Worm (Caenorhabditis elegans): ENCODE data around the gene ZK1236.5.

Gene ZK1236.5

DNA sequence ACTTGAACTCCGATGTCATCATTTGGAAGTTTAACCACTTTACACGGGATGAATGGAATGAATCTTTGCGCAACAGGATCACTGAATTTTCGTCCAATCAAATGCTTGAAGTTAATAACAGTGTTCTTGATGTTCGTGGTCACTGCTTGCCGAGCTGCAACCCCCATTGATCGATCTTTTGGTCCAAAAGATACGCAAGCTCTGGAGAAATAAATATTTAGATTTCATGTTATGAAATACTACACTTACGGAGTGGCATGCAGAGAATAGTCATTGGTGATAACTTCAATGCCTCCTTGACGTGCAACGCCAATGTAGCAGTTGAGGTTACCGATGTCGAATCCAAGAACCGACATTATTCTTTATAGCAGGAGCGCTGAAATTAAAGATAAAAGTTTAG, 14.5 kb upstream of the ZK1236.5 start, which contains the start of gene hsp-110 (continued):
- TF ChIP-seq F39B2.1 (GFP tag; IDR thresholded peaks at IDR 0.05) (no peak), Y95B8A.8 (GFP tag; IDR thresholded peaks at IDR 0.05) (no peak), hlh-12 (tag; optimal IDR thresholded peaks at IDR 0.05) (no peak), fkh-3 (tag; optimal IDR thresholded peaks at IDR 0.05) (no peak), pha-4 (tag; optimal IDR thresholded peaks at IDR 0.05) (no peak)

DNA sequence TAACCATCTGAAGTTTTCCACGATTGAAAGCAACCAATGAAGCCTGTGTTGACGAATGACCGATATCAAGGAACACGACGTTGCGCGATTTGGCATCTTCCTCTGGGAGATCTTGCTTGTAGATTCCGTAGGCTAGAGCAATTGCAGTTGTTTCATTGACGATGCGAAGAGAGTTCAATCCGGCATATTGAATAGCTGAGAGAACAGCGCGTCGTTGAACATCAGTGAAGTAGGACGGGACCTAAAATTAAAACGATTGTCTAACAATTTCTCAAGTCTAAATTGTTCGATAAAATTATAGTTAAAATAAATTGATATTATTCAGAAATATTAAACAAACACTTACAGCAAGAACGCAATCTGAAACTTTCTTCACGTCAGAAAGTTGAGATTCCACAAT, 14.0 kb upstream of the ZK1236.5 start:
- TF ChIP-seq nfyb-1 (GFP tag; IDR thresholded peaks at IDR 0.05) = 0 out of 2 replicates have a peak, but pooled peaks have one; percentile 22
- TF ChIP-seq attf-5 (GFP tag; optimal IDR thresholded peaks at IDR 0.05) = no peak
- TF ChIP-seq lsy-27 (tag; optimal IDR thresholded peaks at IDR 0.05; ENCODE audit: borderline replicate concordance, insufficient read depth) = no peak
- TF ChIP-seq D2030.7 (GFP tag; IDR thresholded peaks at IDR 0.05) = no peak
- TF ChIP-seq cebp-2 (GFP tag; IDR thresholded peaks at IDR 0.05) = peak; percentile 76; the same call in 1 of the 2 replicates
- no peak for TF ChIP-seq tbx-9 (tag; optimal IDR thresholded peaks at IDR 0.05; ENCODE audit: borderline replicate concordance)
- no peak for TF ChIP-seq egl-18 (GFP tag; IDR thresholded peaks at IDR 0.05)
- 0 out of 2 replicates have a peak, but pooled peaks have one; percentile 51 for TF ChIP-seq madf-6 (GFP tag; IDR thresholded peaks at IDR 0.05)
- peak; percentile 70 for TF ChIP-seq Y53G8AR.9 (GFP tag; conservative IDR thresholded peaks at IDR 0.05)
- TF ChIP-seq attf-3 (GFP tag; conservative IDR thresholded peaks at IDR 0.05) = no peak
- no peak for TF ChIP-seq ztf-28 (GFP tag; IDR thresholded peaks at IDR 0.05)
- TF ChIP-seq lin-54 (GFP tag; optimal IDR thresholded peaks at IDR 0.05) = peak; percentile 61
- TF ChIP-seq mxl-1 (tag; optimal IDR thresholded peaks at IDR 0.05) = no peak
- no peak for TF ChIP-seq athp-1 (tag; optimal IDR thresholded peaks at IDR 0.05)
- TF ChIP-seq snpc-4 (GFP tag; optimal IDR thresholded peaks at IDR 0.05) = no peak
- no peak for TF ChIP-seq snpc-4 (tag; optimal IDR thresholded peaks at IDR 0.05)
- TF ChIP-seq hrde-1 (tag; optimal IDR thresholded peaks at IDR 0.05; ENCODE audit: borderline replicate concordance) = no peak
- TF ChIP-seq zim-3 (tag; optimal IDR thresholded peaks at IDR 0.05) = peak; percentile 24
- no peak for TF ChIP-seq sptf-2 (GFP tag; optimal IDR thresholded peaks at IDR 0.05)
- TF ChIP-seq F49E8.2 (tag; optimal IDR thresholded peaks at IDR 0.05; ENCODE audit: insufficient read depth) = no peak
- TF ChIP-seq ztf-26 (tag; optimal IDR thresholded peaks at IDR 0.05) = no peak
- no peak for TF ChIP-seq unc-62 (GFP tag; optimal IDR thresholded peaks at IDR 0.05)
- 0 out of 2 replicates have a peak, but pooled peaks have one; percentile 18 for TF ChIP-seq egl-44 (GFP tag; IDR thresholded peaks at IDR 0.05)
- peak; percentile 61; the same call in 1 of the 2 replicates for TF ChIP-seq F39B2.1 (GFP tag; IDR thresholded peaks at IDR 0.05)
- TF ChIP-seq dpl-1 (GFP tag; optimal IDR thresholded peaks at IDR 0.05) = no peak
- TF ChIP-seq Y95B8A.8 (GFP tag; IDR thresholded peaks at IDR 0.05) = no peak
- 0 out of 2 replicates have a peak, but pooled peaks have one; percentile 19 for TF ChIP-seq ceh-100 (GFP tag; IDR thresholded peaks at IDR 0.05)
- TF ChIP-seq rec-8 (tag; optimal IDR thresholded peaks at IDR 0.05) = no peak
- TF ChIP-seq let-607 (tag; optimal IDR thresholded peaks at IDR 0.05) = no peak
- TF ChIP-seq rpc-1 (optimal IDR thresholded peaks at IDR 0.05) = no peak
- no peak for TF ChIP-seq rpc-1 (tag; optimal IDR thresholded peaks at IDR 0.05)
- 0 out of 2 replicates have a peak, but pooled peaks have one; percentile 2 for TF ChIP-seq B0336.3 (GFP tag; IDR thresholded peaks at IDR 0.05)

ce11 chrIII:8444433-8445090, 12.5 kb upstream of the ZK1236.5 start:
- TF ChIP-seq efl-1 (GFP tag; optimal IDR thresholded peaks at IDR 0.05) (no peak), lin-26 (GFP tag; IDR thresholded peaks at IDR 0.05) (no peak), F10E7.11 (tag; optimal IDR thresholded peaks at IDR 0.05) (no peak), mes-4 (tag; optimal IDR thresholded peaks at IDR 0.05) (no peak), ceh-91 (GFP tag; IDR thresholded peaks at IDR 0.05) (no peak), zfh-2 (GFP tag; conservative IDR thresholded peaks at IDR 0.05) (peak; percentile 56), T26A5.8 (tag; optimal IDR thresholded peaks at IDR 0.05) (no peak), Y53F4B.3 (GFP tag; IDR thresholded peaks at IDR 0.05) (no peak), lin-35 (GFP tag; optimal IDR thresholded peaks at IDR 0.05) (no peak), repo-1 (tag; optimal IDR thresholded peaks at IDR 0.05) (peak; percentile 9), athp-1 (tag; optimal IDR thresholded peaks at IDR 0.05) (no peak), nfya-2 (GFP tag; IDR thresholded peaks at IDR 0.05) (no peak), hlh-26 (GFP tag; conservative IDR thresholded peaks at IDR 0.05) (no peak), aptf-3 (GFP tag; IDR thresholded peaks at IDR 0.05) (no peak)

All from whole organism, young adult.